Fruit fly (Drosophila melanogaster): ENCODE data around the gene scf.
A peak's percentile ranks its signal among the peaks of the same experiment; 100 is the strongest.

scf gene

dm6 chr3L:1300076-1300635 is 1.7 kb downstream of the scf start (continued):
- peak; percentile 75 for TF ChIP-seq CG2120 (GFP tag; optimal IDR thresholded peaks at IDR 0.05)
- peak; percentile 3 to 55 for TF ChIP-seq chif (GFP tag; optimal IDR thresholded peaks at IDR 0.05)
- peak; percentile 97 for TF ChIP-seq CG31441 (GFP tag; IDR thresholded peaks at IDR 0.05)
- no peak for TF ChIP-seq CG1792 (GFP tag; optimal IDR thresholded peaks at IDR 0.05)
- peak; percentile 74 for TF ChIP-seq Asciz (GFP tag; optimal IDR thresholded peaks at IDR 0.05)
- peak; percentile 88 for TF ChIP-seq D19A (tag; optimal IDR thresholded peaks at IDR 0.05)
- TF ChIP-seq CG12236 (GFP tag; optimal IDR thresholded peaks at IDR 0.05), result peak; percentile 4
- TF ChIP-seq CG10209 (GFP tag; optimal IDR thresholded peaks at IDR 0.05), result peak; percentile 79
- peak; percentile 79 for TF ChIP-seq CG17385 (GFP tag; optimal IDR thresholded peaks at IDR 0.05)
- TF ChIP-seq CG13123 (GFP tag; optimal IDR thresholded peaks at IDR 0.05), result peak; percentile 42
- peak; percentile 88 for TF ChIP-seq sens (GFP tag)
- TF ChIP-seq Lpt (GFP tag; optimal IDR thresholded peaks at IDR 0.05), result no peak
- peak; percentile 86 for TF ChIP-seq CG15601 (tag; optimal IDR thresholded peaks at IDR 0.05)
- TF ChIP-seq CG7987 (GFP tag; optimal IDR thresholded peaks at IDR 0.05), result peak; percentile 33
- peak; percentile 69 for TF ChIP-seq Nf-YB (GFP tag; optimal IDR thresholded peaks at IDR 0.05)
- peak; percentile 62 for TF ChIP-seq CG6272 (GFP tag; IDR thresholded peaks at IDR 0.05)
- peak; percentile 96 for TF ChIP-seq twi (tag; optimal IDR thresholded peaks at IDR 0.05)
- peak; percentile 93 for TF ChIP-seq Xrp1 (GFP tag; IDR thresholded peaks at IDR 0.05)
- peak; percentile 22 for TF ChIP-seq slp2 (GFP tag; optimal IDR thresholded peaks at IDR 0.05)
- TF ChIP-seq fru (optimal IDR thresholded peaks at IDR 0.05), result no peak
- TF ChIP-seq CG11504 (tag; optimal IDR thresholded peaks at IDR 0.05), result peak; percentile 88
- no peak for TF ChIP-seq Sry-δ (GFP tag; optimal IDR thresholded peaks at IDR 0.05)
- TF ChIP-seq Med (GFP tag), result peak; percentile 74
- peak; percentile 83 for TF ChIP-seq CG11695 (GFP tag; IDR thresholded peaks at IDR 0.05)
- TF ChIP-seq E2f1 (GFP tag; IDR thresholded peaks at IDR 0.05), result peak; percentile 58; the same call in 1 of the 2 replicates
- peak; percentile 84 for TF ChIP-seq zen (tag; optimal IDR thresholded peaks at IDR 0.05)
- TF ChIP-seq hb (GFP tag; IDR thresholded peaks at IDR 0.05; ENCODE audit: partially characterized antibody), result no peak
- TF ChIP-seq CG12769 (tag; optimal IDR thresholded peaks at IDR 0.05), result peak; percentile 66
- peak; percentile 3 to 42 for TF ChIP-seq Pdp1 (GFP tag; optimal IDR thresholded peaks at IDR 0.05)
- TF ChIP-seq Ssrp (tag; optimal IDR thresholded peaks at IDR 0.05), result peak; percentile 82
- TF ChIP-seq Oaz (GFP tag; IDR thresholded peaks at IDR 0.05), result peak; percentile 56
- no peak for TF ChIP-seq toy (GFP tag; IDR thresholded peaks at IDR 0.05)
- no peak for TF ChIP-seq CG13287 (GFP tag; IDR thresholded peaks at IDR 0.05; ENCODE audit: partially characterized antibody)
- peak; percentile 95 for TF ChIP-seq CG2712 (tag; optimal IDR thresholded peaks at IDR 0.05)
- no peak for TF ChIP-seq hkb (optimal IDR thresholded peaks at IDR 0.05)
- TF ChIP-seq hkb (GFP tag; IDR thresholded peaks at IDR 0.05), result peak; percentile 90
- TF ChIP-seq insv (GFP tag; optimal IDR thresholded peaks at IDR 0.05), result peak in 1 of 2 experiments; percentile 30
- peak; percentile 65 for TF ChIP-seq ewg (GFP tag; optimal IDR thresholded peaks at IDR 0.05)
- TF ChIP-seq bab2 (GFP tag; optimal IDR thresholded peaks at IDR 0.05), result peak; percentile 40
- peak; percentile 70 for TF ChIP-seq Rx (GFP tag; IDR thresholded peaks at IDR 0.05)
- TF ChIP-seq row (GFP tag; IDR thresholded peaks at IDR 0.05), result peak; percentile 92
- peak; percentile 67 for TF ChIP-seq CG31224 (GFP tag; IDR thresholded peaks at IDR 0.05)
- TF ChIP-seq danr (GFP tag; IDR thresholded peaks at IDR 0.05), result peak; percentile 65
- TF ChIP-seq CG5953 (GFP tag; IDR thresholded peaks at IDR 0.05), result peak; percentile 56
- peak; percentile 39; the same call in 1 of the 2 replicates for TF ChIP-seq Taf1 (GFP tag; IDR thresholded peaks at IDR 0.05)
- no peak for TF ChIP-seq Myb (GFP tag; optimal IDR thresholded peaks at IDR 0.05)
- no peak for TF ChIP-seq slou (GFP tag; optimal IDR thresholded peaks at IDR 0.05)
- TF ChIP-seq Hsf (GFP tag; optimal IDR thresholded peaks at IDR 0.05), result peak; percentile 50
- peak; percentile 85 for TF ChIP-seq CG10543 (GFP tag; optimal IDR thresholded peaks at IDR 0.05)
- peak; percentile 78 for TF ChIP-seq CG15269 (tag; optimal IDR thresholded peaks at IDR 0.05)
- TF ChIP-seq CG13624 (GFP tag; optimal IDR thresholded peaks at IDR 0.05), result peak; percentile 26
